Fruit fly (Drosophila melanogaster): ENCODE measurements around the gene CG4281.
A peak's percentile ranks its signal among the peaks of the same experiment; 100 is the strongest.

The CG4281 gene

dm6 chrX:2036800-2037488 is 28.0 kb downstream of the CG4281 start (continued):
- TF ChIP-seq CG8119 (GFP tag; IDR thresholded peaks at IDR 0.05) (peak; percentile 38; the same call in 1 of the 3 replicates), CG11294 (GFP tag; IDR thresholded peaks at IDR 0.05) (no peak), CG6808 (GFP tag; optimal IDR thresholded peaks at IDR 0.05) (peak; percentile 15), CG3032 (tag; optimal IDR thresholded peaks at IDR 0.05) (no peak), Eip75B (GFP tag; optimal IDR thresholded peaks at IDR 0.05) (peak; percentile 29), Sox14 (GFP tag; optimal IDR thresholded peaks at IDR 0.05) (peak; percentile 28), Smox (GFP tag; optimal IDR thresholded peaks at IDR 0.05) (peak; percentile 0), Sox102F (GFP tag; optimal IDR thresholded peaks at IDR 0.05) (peak; percentile 18), CG8632 (GFP tag; optimal IDR thresholded peaks at IDR 0.05) (no peak), CG6276 (GFP tag; optimal IDR thresholded peaks at IDR 0.05) (peak; percentile 42), OdsH (GFP tag; optimal IDR thresholded peaks at IDR 0.05) (peak; percentile 34), CG34406 (GFP tag; optimal IDR thresholded peaks at IDR 0.05) (peak; percentile 3), fd85E (GFP tag; optimal IDR thresholded peaks at IDR 0.05) (no peak), Hr39 (GFP tag; optimal IDR thresholded peaks at IDR 0.05) (peak; percentile 28), Eip78C (GFP tag) (peak; percentile 81), eg (GFP tag; IDR thresholded peaks at IDR 0.05) (no peak), Gug (GFP tag; IDR thresholded peaks at IDR 0.05) (no peak), CG11902 (GFP tag; optimal IDR thresholded peaks at IDR 0.05) (no peak), fkh (GFP tag; optimal IDR thresholded peaks at IDR 0.05) (no peak), CG16779 (tag; optimal IDR thresholded peaks at IDR 0.05) (no peak), esn (GFP tag; optimal IDR thresholded peaks at IDR 0.05) (peak; percentile 61), Met (GFP tag; optimal IDR thresholded peaks at IDR 0.05) (peak; percentile 53), vri (GFP tag; optimal IDR thresholded peaks at IDR 0.05) (no peak), net (GFP tag; optimal IDR thresholded peaks at IDR 0.05) (no peak)

DNA sequence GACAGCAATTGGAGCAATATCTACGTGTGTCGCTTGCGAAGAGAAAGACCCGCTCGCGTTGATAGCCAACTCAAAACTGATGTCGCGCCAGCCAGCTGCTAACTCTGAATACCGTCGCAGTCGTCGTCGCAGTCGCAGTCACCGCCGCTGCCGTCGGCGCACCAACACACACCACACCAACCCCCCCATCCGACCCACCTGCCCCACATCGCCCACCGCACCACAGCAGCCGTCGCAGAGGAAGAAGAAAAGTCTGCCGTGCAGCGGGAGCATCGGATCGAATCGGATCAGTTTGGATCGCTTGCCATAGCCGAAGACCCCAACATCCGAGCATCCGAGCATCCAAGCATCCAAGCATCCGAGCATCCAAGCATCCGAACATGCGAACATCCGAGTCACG is 28.6 kb downstream of the CG4281 start:
- TF ChIP-seq ss (GFP tag; optimal IDR thresholded peaks at IDR 0.05): peak in 1 of 2 experiments; percentile 20
- TF ChIP-seq CG6808 (GFP tag; optimal IDR thresholded peaks at IDR 0.05): no peak
- TF ChIP-seq CG11902 (GFP tag; optimal IDR thresholded peaks at IDR 0.05): no peak
- TF ChIP-seq Hr38 (GFP tag; optimal IDR thresholded peaks at IDR 0.05): no peak
- peak; percentile 13 for TF ChIP-seq CG9139 (GFP tag; optimal IDR thresholded peaks at IDR 0.05)
- TF ChIP-seq eg (GFP tag; IDR thresholded peaks at IDR 0.05): peak; percentile 40; the same call in 1 of the 3 replicates
- TF ChIP-seq net (GFP tag; optimal IDR thresholded peaks at IDR 0.05): peak; percentile 22
- TF ChIP-seq Hr39 (GFP tag; optimal IDR thresholded peaks at IDR 0.05): no peak
- peak; percentile 7 for TF ChIP-seq Eip78C (GFP tag)
- peak; percentile 37; the same call in 1 of the 3 replicates for TF ChIP-seq CG6163 (GFP tag; IDR thresholded peaks at IDR 0.05)
- TF ChIP-seq CG6854 (GFP tag; optimal IDR thresholded peaks at IDR 0.05): peak; percentile 53

dm6 chrX:2032821-2033436 is 32.0 kb downstream of the CG4281 start:
- TF ChIP-seq CG6808 (GFP tag; optimal IDR thresholded peaks at IDR 0.05) (no peak), vri (GFP tag; optimal IDR thresholded peaks at IDR 0.05) (peak; percentile 87), Ets96B (tag; optimal IDR thresholded peaks at IDR 0.05) (no peak), CG16779 (tag; optimal IDR thresholded peaks at IDR 0.05) (no peak), CG15336 (GFP tag; IDR thresholded peaks at IDR 0.05) (0 out of 2 replicates have a peak, but pooled peaks have one; percentile 10), CG6854 (GFP tag; optimal IDR thresholded peaks at IDR 0.05) (no peak), CG11902 (GFP tag; optimal IDR thresholded peaks at IDR 0.05) (no peak), Blimp-1 (GFP tag; optimal IDR thresholded peaks at IDR 0.05) (no peak), CG3032 (tag; optimal IDR thresholded peaks at IDR 0.05) (no peak), Eip78C (GFP tag) (peak; percentile 37), acj6 (GFP tag; optimal IDR thresholded peaks at IDR 0.05) (no peak), Lpt (GFP tag; optimal IDR thresholded peaks at IDR 0.05) (no peak), Hr38 (GFP tag; optimal IDR thresholded peaks at IDR 0.05) (no peak), CG10669 (GFP tag; optimal IDR thresholded peaks at IDR 0.05) (no peak), ss (GFP tag; optimal IDR thresholded peaks at IDR 0.05) (no peak), Sox15 (GFP tag; optimal IDR thresholded peaks at IDR 0.05) (no peak), esn (GFP tag; optimal IDR thresholded peaks at IDR 0.05) (no peak), CG7368 (GFP tag; optimal IDR thresholded peaks at IDR 0.05) (no peak), dac (GFP tag; optimal IDR thresholded peaks at IDR 0.05) (no peak), CG34406 (GFP tag; optimal IDR thresholded peaks at IDR 0.05) (no peak), svp (GFP tag) (peak; percentile 66), fkh (GFP tag; optimal IDR thresholded peaks at IDR 0.05) (peak; percentile 45), spab (GFP tag; optimal IDR thresholded peaks at IDR 0.05) (no peak), Sox102F (GFP tag; optimal IDR thresholded peaks at IDR 0.05) (no peak)
